Fruit fly (Drosophila melanogaster): ENCODE results near the gene Trx2.

Trx2 gene

DNA sequence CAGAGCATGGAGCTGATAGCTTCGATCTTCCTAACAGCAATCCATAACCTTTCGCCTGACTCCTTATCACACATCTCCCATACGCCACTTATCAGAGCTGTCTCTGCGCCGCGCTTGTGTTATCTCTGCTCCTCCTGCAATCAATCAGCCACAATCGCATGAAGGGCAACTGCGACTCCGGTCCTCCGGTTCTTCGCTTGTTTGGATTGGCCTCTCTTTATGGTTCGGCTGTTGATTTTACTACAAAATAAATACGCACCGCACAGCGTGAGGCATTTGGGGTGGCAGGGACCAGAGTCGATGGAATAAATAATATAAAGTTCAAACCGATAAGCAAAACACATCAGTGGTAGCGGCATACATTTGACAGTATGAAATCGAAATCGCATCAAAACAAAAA, 20.1 kb downstream of the Trx2 start (continued):
- peak; percentile 59 for TF ChIP-seq Fer3 (tag; optimal IDR thresholded peaks at IDR 0.05)
- TF ChIP-seq CG11504 (tag; optimal IDR thresholded peaks at IDR 0.05), result no peak
- TF ChIP-seq phol (tag; optimal IDR thresholded peaks at IDR 0.05), result no peak
- TF ChIP-seq sens-2 (GFP tag; IDR thresholded peaks at IDR 0.05), result 0 out of 2 replicates have a peak, but pooled peaks have one; percentile 37
- TF ChIP-seq ERR (GFP tag; optimal IDR thresholded peaks at IDR 0.05), result peak; percentile 44
- TF ChIP-seq dati (GFP tag; IDR thresholded peaks at IDR 0.05), result 0 out of 2 replicates have a peak, but pooled peaks have one; percentile 42
- TF ChIP-seq vvl (GFP tag; IDR thresholded peaks at IDR 0.05), result peak; percentile 60; the same call in 1 of the 2 replicates
- peak; percentile 41 for TF ChIP-seq Hmr (GFP tag; optimal IDR thresholded peaks at IDR 0.05)
- TF ChIP-seq CG15073 (GFP tag; optimal IDR thresholded peaks at IDR 0.05), result no peak
- TF ChIP-seq Gsc (GFP tag; IDR thresholded peaks at IDR 0.05), result no peak
- no peak for TF ChIP-seq Bgb (GFP tag; IDR thresholded peaks at IDR 0.05; ENCODE audit: partially characterized antibody)
- peak; percentile 75 for TF ChIP-seq Side (GFP tag; optimal IDR thresholded peaks at IDR 0.05)
- TF ChIP-seq CG10274 (GFP tag; optimal IDR thresholded peaks at IDR 0.05), result peak; percentile 17
- peak; percentile 37 for TF ChIP-seq pb (GFP tag; optimal IDR thresholded peaks at IDR 0.05)
- TF ChIP-seq CG13123 (GFP tag; optimal IDR thresholded peaks at IDR 0.05), result peak; percentile 8
- TF ChIP-seq CG10959 (GFP tag; IDR thresholded peaks at IDR 0.05), result peak; percentile 82
- TF ChIP-seq Dad (GFP tag; optimal IDR thresholded peaks at IDR 0.05), result peak; percentile 18
- TF ChIP-seq CG1602 (GFP tag; optimal IDR thresholded peaks at IDR 0.05), result peak; percentile 34
- no peak for TF ChIP-seq lbe (GFP tag; optimal IDR thresholded peaks at IDR 0.05)
- TF ChIP-seq H2.0 (GFP tag; IDR thresholded peaks at IDR 0.05), result 0 out of 2 replicates have a peak, but pooled peaks have one; percentile 20
- TF ChIP-seq fd3F (GFP tag; optimal IDR thresholded peaks at IDR 0.05), result no peak
- TF ChIP-seq Bdp1 (GFP tag; optimal IDR thresholded peaks at IDR 0.05), result peak; percentile 52
- peak; percentile 81 for TF ChIP-seq CG7987 (GFP tag; optimal IDR thresholded peaks at IDR 0.05)
- TF ChIP-seq Pdp1 (GFP tag; optimal IDR thresholded peaks at IDR 0.05), result peak; percentile 39 to 73
- TF ChIP-seq CG8388 (GFP tag; optimal IDR thresholded peaks at IDR 0.05), result no peak
- TF ChIP-seq pho (GFP tag; optimal IDR thresholded peaks at IDR 0.05), result no peak
- no peak for TF ChIP-seq CG17385 (GFP tag; optimal IDR thresholded peaks at IDR 0.05)
- no peak for TF ChIP-seq CG7928 (GFP tag; optimal IDR thresholded peaks at IDR 0.05)
- TF ChIP-seq insv (GFP tag; optimal IDR thresholded peaks at IDR 0.05), result no peak
- peak; percentile 8 for TF ChIP-seq jing (GFP tag; optimal IDR thresholded peaks at IDR 0.05)
- TF ChIP-seq HmgZ (tag; optimal IDR thresholded peaks at IDR 0.05), result no peak
- TF ChIP-seq CG4424 (GFP tag; optimal IDR thresholded peaks at IDR 0.05), result peak; percentile 52
- peak; percentile 82 for TF ChIP-seq fd64A (GFP tag; optimal IDR thresholded peaks at IDR 0.05)
- peak; percentile 66; the same call in 1 of the 2 replicates for TF ChIP-seq HLH3B (GFP tag; IDR thresholded peaks at IDR 0.05)
- TF ChIP-seq CG7556 (GFP tag; optimal IDR thresholded peaks at IDR 0.05), result no peak
- peak; percentile 75 for TF ChIP-seq CG6254 (GFP tag; optimal IDR thresholded peaks at IDR 0.05)
- no peak for TF ChIP-seq Trl (optimal IDR thresholded peaks at IDR 0.05)
- peak; percentile 68 for TF ChIP-seq Trl (GFP tag; optimal IDR thresholded peaks at IDR 0.05)
- TF ChIP-seq Spps (tag; optimal IDR thresholded peaks at IDR 0.05), result peak; percentile 63
- TF ChIP-seq CG8924 (tag; optimal IDR thresholded peaks at IDR 0.05), result peak; percentile 31
- peak; percentile 84 for TF ChIP-seq bab2 (GFP tag; optimal IDR thresholded peaks at IDR 0.05)
- TF ChIP-seq CG10543 (GFP tag; optimal IDR thresholded peaks at IDR 0.05), result peak; percentile 34
- TF ChIP-seq CG16815 (GFP tag; optimal IDR thresholded peaks at IDR 0.05), result peak; percentile 12
- TF ChIP-seq CG31224 (GFP tag; IDR thresholded peaks at IDR 0.05), result no peak
- TF ChIP-seq CG8765 (GFP tag; IDR thresholded peaks at IDR 0.05), result no peak
- TF ChIP-seq CG4820 (GFP tag; optimal IDR thresholded peaks at IDR 0.05), result peak; percentile 30
- peak; percentile 20 for TF ChIP-seq bigmax (GFP tag; optimal IDR thresholded peaks at IDR 0.05)
- TF ChIP-seq CG10321 (GFP tag; IDR thresholded peaks at IDR 0.05), result no peak
- TF ChIP-seq CG3163 (GFP tag; optimal IDR thresholded peaks at IDR 0.05), result no peak
- peak; percentile 43 for TF ChIP-seq ash1 (GFP tag; optimal IDR thresholded peaks at IDR 0.05)
- peak; percentile 25 for TF ChIP-seq CG10462 (GFP tag; optimal IDR thresholded peaks at IDR 0.05)
- no peak for TF ChIP-seq slou (GFP tag; optimal IDR thresholded peaks at IDR 0.05)
